Worm (Caenorhabditis elegans) whole organism, L3 larva: ENCODE results near the gene fbxa-197.

ENCODE experiments used
- aly-2 ChIP-seq: fragments of 150-350 bp; optimal IDR thresholded peaks from 2 replicates; lab custom pipeline; 2014; ENCODE audit warnings: missing biosample characterization, missing genetic modification characterization
- ama-1 ChIP-seq: fragments of 150-350 bp; optimal IDR thresholded peaks from 2 replicates; lab custom pipeline; 2018
- ceh-28 ChIP-seq: fragments of 150-350 bp; optimal IDR thresholded peaks from 2 replicates; lab custom pipeline; 2014; ENCODE audit warnings: missing biosample characterization, missing genetic modification reagents, missing genetic modification characterization
- ceh-82 ChIP-seq: fragments of 150-350 bp; optimal IDR thresholded peaks from 2 replicates; lab custom pipeline; 2014; ENCODE audit warnings: missing biosample characterization, missing genetic modification characterization
- daf-12 ChIP-seq: fragments of 150-350 bp; optimal IDR thresholded peaks from 2 replicates; lab custom pipeline; 2014; ENCODE audit warnings: missing biosample characterization, missing genetic modification reagents, missing genetic modification characterization
- egl-5 ChIP-seq: fragments of 150-350 bp; optimal IDR thresholded peaks from 2 replicates; lab custom pipeline; 2017; ENCODE audit warnings: missing biosample characterization, missing genetic modification reagents, missing genetic modification characterization, inconsistent platforms
- elt-1 ChIP-seq: fragments of 150-350 bp; optimal IDR thresholded peaks from 2 replicates; lab custom pipeline; 2014; ENCODE audit warnings: missing biosample characterization, missing genetic modification characterization
- elt-2 ChIP-seq: sonication (generic microtip); optimal IDR thresholded peaks from 2 replicates; lab custom pipeline; 2016; ENCODE audit warnings: missing genetic modification reagents, mild to moderate bottlenecking, missing genetic modification characterization, missing compliant biosample characterization
- eor-1 ChIP-seq, 2 experiments: fragments of 150-350 bp; optimal IDR thresholded peaks; 2 replicates each; lab custom pipeline; 2014 to 2018; ENCODE audit warnings: missing biosample characterization in 2 of 2, missing genetic modification characterization in 2 of 2
- fos-1 ChIP-seq: fragments of 150-350 bp; optimal IDR thresholded peaks from 2 replicates; lab custom pipeline; 2014; ENCODE audit warnings: missing biosample characterization, missing genetic modification characterization
- hmg-11 ChIP-seq: sonication (generic microtip); optimal IDR thresholded peaks from 2 replicates; lab custom pipeline; 2016; ENCODE audit warnings: missing genetic modification characterization, missing compliant biosample characterization
- jun-1 ChIP-seq: fragments of 150-350 bp; optimal IDR thresholded peaks from 2 replicates; lab custom pipeline; 2014; ENCODE audit warnings: missing biosample characterization, missing genetic modification reagents, missing genetic modification characterization
- lsy-12 ChIP-seq: sonication (generic microtip); optimal IDR thresholded peaks from 2 replicates; lab custom pipeline; 2016; ENCODE audit warnings: mild to moderate bottlenecking, missing genetic modification characterization, missing compliant biosample characterization
- mdl-1 ChIP-seq: fragments of 150-350 bp; optimal IDR thresholded peaks from 2 replicates; lab custom pipeline; 2014; ENCODE audit warnings: missing biosample characterization, missing genetic modification characterization
- mml-1 ChIP-seq: fragments of 150-350 bp; sonication (generic microtip); optimal IDR thresholded peaks from 3 replicates; lab custom pipeline; 2014; ENCODE audit warnings: missing biosample characterization, missing genetic modification characterization
- nfya-1 ChIP-seq: sonication (generic microtip); optimal IDR thresholded peaks from 2 replicates; lab custom pipeline; 2017; ENCODE audit warnings: missing genetic modification characterization, mild to moderate bottlenecking, missing compliant biosample characterization, antibody characterized with exemption, moderate library complexity; ENCODE audit not compliant: insufficient read depth
- nhr-11 ChIP-seq: fragments of 150-350 bp; optimal IDR thresholded peaks from 2 replicates; lab custom pipeline; 2014; ENCODE audit warnings: missing biosample characterization, missing genetic modification characterization
- nhr-12 ChIP-seq: fragments of 150-350 bp; optimal IDR thresholded peaks from 2 replicates; lab custom pipeline; 2014; ENCODE audit warnings: missing biosample characterization, missing genetic modification characterization
- nhr-23 ChIP-seq: fragments of 150-350 bp; optimal IDR thresholded peaks from 2 replicates; lab custom pipeline; 2014; ENCODE audit warnings: missing biosample characterization, missing genetic modification reagents, missing genetic modification characterization
- nhr-237 ChIP-seq: fragments of 150-350 bp; optimal IDR thresholded peaks from 2 replicates; lab custom pipeline; 2014; ENCODE audit warnings: missing biosample characterization, missing genetic modification characterization
- nhr-25 ChIP-seq: sonication (generic microtip); optimal IDR thresholded peaks from 2 replicates; lab custom pipeline; 2017; ENCODE audit warnings: missing biosample characterization, missing genetic modification characterization
- nhr-43 ChIP-seq: sonication (generic microtip); optimal IDR thresholded peaks from 2 replicates; lab custom pipeline; 2016; ENCODE audit warnings: mild to moderate bottlenecking, missing genetic modification characterization, missing compliant biosample characterization; ENCODE audit not compliant: poor library complexity, severe bottlenecking
- nhr-76 ChIP-seq: fragments of 150-350 bp; sonication (generic microtip); optimal IDR thresholded peaks from 5 replicates; lab custom pipeline; 2014; ENCODE audit warnings: missing biosample characterization, missing genetic modification characterization
- nhr-77 ChIP-seq: fragments of 150-350 bp; optimal IDR thresholded peaks from 2 replicates; lab custom pipeline; 2014; ENCODE audit warnings: missing biosample characterization, missing genetic modification characterization
- pha-4 ChIP-seq: fragments of 150-350 bp; optimal IDR thresholded peaks from 2 replicates; lab custom pipeline; 2014; ENCODE audit warnings: missing biosample characterization, missing genetic modification reagents, missing genetic modification characterization
- pqm-1 ChIP-seq: fragments of 150-350 bp; optimal IDR thresholded peaks from 2 replicates; lab custom pipeline; 2017; ENCODE audit warnings: missing biosample characterization, missing genetic modification characterization, inconsistent platforms
- sea-2 ChIP-seq: fragments of 150-350 bp; sonication (generic microtip); optimal IDR thresholded peaks from 4 replicates; lab custom pipeline; 2014; ENCODE audit warnings: missing biosample characterization, missing genetic modification reagents, missing genetic modification characterization
- skn-1 ChIP-seq: fragments of 150-350 bp; optimal IDR thresholded peaks from 2 replicates; lab custom pipeline; 2014; ENCODE audit warnings: missing biosample characterization, missing genetic modification characterization
- tbx-2 ChIP-seq: sonication (generic microtip); optimal IDR thresholded peaks from 2 replicates; lab custom pipeline; 2016; ENCODE audit warnings: mild to moderate bottlenecking, missing genetic modification characterization, missing compliant biosample characterization
- unc-39 ChIP-seq: sonication (generic microtip); optimal IDR thresholded peaks from 4 replicates; lab custom pipeline; 2017; ENCODE audit warnings: missing biosample characterization, missing genetic modification characterization
- unc-62 ChIP-seq: fragments of 150-350 bp; sonication (generic microtip); optimal IDR thresholded peaks from 4 replicates; lab custom pipeline; 2014; ENCODE audit warnings: missing biosample characterization, missing genetic modification reagents, missing genetic modification characterization
- zag-1 ChIP-seq: fragments of 150-350 bp; optimal IDR thresholded peaks from 2 replicates; lab custom pipeline; 2014; ENCODE audit warnings: missing biosample characterization, missing genetic modification characterization
- ztf-4 ChIP-seq: fragments of 150-350 bp; optimal IDR thresholded peaks from 2 replicates; lab custom pipeline; 2014; ENCODE audit warnings: missing biosample characterization, missing genetic modification characterization

Gene fbxa-197

DNA sequence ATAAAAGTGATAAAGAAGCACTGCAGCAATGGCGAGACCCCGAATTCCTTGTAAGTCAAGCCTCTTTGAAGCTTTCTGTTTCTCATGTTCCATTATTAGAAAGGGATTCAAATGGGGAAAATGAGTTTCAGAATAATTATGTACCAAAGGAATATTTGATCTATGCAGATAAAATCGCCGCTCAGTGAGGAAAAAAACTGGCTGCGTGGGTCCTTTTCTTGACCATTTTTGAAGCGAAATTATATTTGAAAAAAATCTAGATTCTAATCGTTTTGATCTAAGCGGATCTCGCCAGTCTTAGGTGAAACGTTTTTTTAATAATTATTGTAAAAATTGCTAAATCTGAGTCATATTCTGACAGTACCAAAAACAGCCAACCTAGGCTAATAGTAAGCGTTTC lies 17.2 kb downstream of the fbxa-197 start, which contains the start of gene oac-42:
TSS of gene oac-42 (minus strand) at position 101 of the 400 bp plus-strand sequence.
- TF ChIP-seq hmg-11 (tag; lab: Kevin White, UChicago) (no peak), elt-1 (no peak), nhr-12 (tag; lab: Kevin White, UChicago) (no peak), nhr-237 (tag; lab: Kevin White, UChicago) (no peak), nhr-43 (no peak), egl-5 (no peak), elt-2 (tag; lab: Kevin White, UChicago) (no peak), eor-1 (tag; optimal IDR thresholded peaks at IDR 0.05; lab: Kevin White, UChicago) (no peak), ceh-28 (no peak), nhr-11 (tag; lab: Kevin White, UChicago) (no peak)

DNA sequence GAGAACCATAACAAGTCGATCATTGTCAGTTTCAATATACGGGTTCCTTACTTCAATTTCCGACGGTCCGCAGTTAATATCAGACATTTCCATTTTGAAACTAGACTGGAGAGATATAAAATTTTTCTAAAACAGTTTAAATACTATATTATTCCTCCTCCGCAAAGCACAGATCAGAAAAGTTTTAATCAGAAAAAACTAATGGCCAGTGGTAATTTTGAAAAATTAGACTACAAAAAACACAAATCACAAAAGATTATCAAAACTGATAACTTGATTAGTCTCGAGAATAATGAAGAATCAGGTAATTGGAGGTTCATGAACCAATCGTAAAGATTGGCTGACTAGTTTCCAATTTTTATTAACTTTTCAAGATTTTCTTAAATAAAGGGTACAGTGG lies 18.5 kb downstream of the fbxa-197 start, which contains the start of gene T06C12.9:
TSS of gene T06C12.9 (minus strand) at position 101 of the 400 bp plus-strand sequence.
- TF ChIP-seq nhr-25 (tag; lab: Kevin White, UChicago) (no peak), pqm-1 (tag; lab: Kevin White, UChicago) (peak; percentile 9)
- TF ChIP-seq, all 47 proteins: peak for 1

- TF ChIP-seq fos-1 (tag; lab: Kevin White, UChicago) = peak; percentile 33
- peak; percentile 70 for TF ChIP-seq jun-1 (tag; lab: Kevin White, UChicago)
- TF ChIP-seq elt-2 (tag; lab: Kevin White, UChicago) = peak; percentile 93
- no peak for TF ChIP-seq nhr-23 (tag; lab: Kevin White, UChicago)
- peak; percentile 89 for TF ChIP-seq pqm-1 (tag; lab: Kevin White, UChicago)
- TF ChIP-seq daf-12 (tag; lab: Kevin White, UChicago) = no peak
- TF ChIP-seq hmg-11 (tag; lab: Kevin White, UChicago) = no peak
- peak; percentile 16 for TF ChIP-seq pha-4
- TF ChIP-seq ceh-28 = no peak
- TF ChIP-seq unc-62 (GFP tag; lab: Kevin White, UChicago) = no peak
- peak; percentile 76 for TF ChIP-seq nfya-1 (tag; lab: Kevin White, UChicago)
- no peak for TF ChIP-seq unc-39 (tag; lab: Kevin White, UChicago)
Observed at ce11 chrV:15887708-15888295, 20.3 kb downstream of the fbxa-197 start.

DNA sequence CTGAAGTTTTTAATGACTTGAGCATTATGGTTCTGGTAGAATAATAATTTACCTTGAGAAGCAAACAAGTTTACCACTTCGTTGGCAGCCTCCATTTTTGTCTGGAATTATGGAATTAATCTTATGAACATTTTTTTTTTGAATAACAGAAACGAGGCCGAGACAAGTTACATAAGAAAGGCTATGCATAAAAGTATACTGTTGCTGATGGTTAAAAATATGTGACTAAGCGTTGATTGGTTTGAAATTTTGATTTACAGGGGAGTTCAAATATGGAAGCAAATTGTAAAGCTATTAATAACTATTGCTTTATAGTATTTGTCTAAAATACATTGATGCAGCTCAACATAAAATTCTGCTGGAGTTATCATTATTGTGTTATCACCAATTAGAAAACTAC lies 21.3 kb downstream of the fbxa-197 start, which contains the start of gene cgt-1:
TSS of gene cgt-1 (minus strand) at position 101 of the 400 bp plus-strand sequence.
- TF ChIP-seq ceh-82 (no peak), egl-5 (no peak), ama-1 (no peak), ztf-4 (no peak), pqm-1 (tag; lab: Kevin White, UChicago) (no peak), elt-2 (tag; lab: Kevin White, UChicago) (no peak), ceh-28 (no peak), aly-2 (tag; lab: Kevin White, UChicago) (no peak), mdl-1 (tag; lab: Kevin White, UChicago) (no peak), sea-2 (no peak)

- TF ChIP-seq jun-1 (tag; lab: Kevin White, UChicago) = no peak
- no peak for TF ChIP-seq skn-1
- TF ChIP-seq elt-2 (tag; lab: Kevin White, UChicago) = peak; percentile 72
- TF ChIP-seq nhr-25 (tag; lab: Kevin White, UChicago) = no peak
- TF ChIP-seq pqm-1 (tag; lab: Kevin White, UChicago) = peak; percentile 57
- peak; percentile 51 for TF ChIP-seq pha-4
Observed at ce11 chrV:15890115-15890514, 22.6 kb downstream of the fbxa-197 start.

- TF ChIP-seq mdl-1 (tag; lab: Kevin White, UChicago) (no peak), ama-1 (no peak), ceh-28 (no peak), nhr-77 (tag; lab: Kevin White, UChicago) (no peak), nhr-11 (tag; lab: Kevin White, UChicago) (no peak), elt-1 (no peak), lsy-12 (no peak), tbx-2 (tag; lab: Kevin White, UChicago) (no peak), pqm-1 (tag; lab: Kevin White, UChicago) (peak; percentile 73), eor-1 (tag; optimal IDR thresholded peaks at IDR 0.05; lab: Kevin White, UChicago) (no peak), egl-5 (no peak), nhr-76 (no peak), zag-1 (tag; lab: Kevin White, UChicago) (no peak), aly-2 (tag; lab: Kevin White, UChicago) (no peak), daf-12 (tag; lab: Kevin White, UChicago) (no peak), jun-1 (tag; lab: Kevin White, UChicago) (no peak), elt-2 (tag; lab: Kevin White, UChicago) (peak; percentile 68), nfya-1 (tag; lab: Kevin White, UChicago) (no peak), mml-1 (tag; lab: Kevin White, UChicago) (no peak), pha-4 (peak; percentile 77)
Observed at ce11 chrV:15891279-15891678, 23.8 kb downstream of the fbxa-197 start.
